Worm (Caenorhabditis elegans) whole organism, late embryonic: ENCODE data around the gene ZK809.5.

Experiments
- C08G9.2 ChIP-seq: sonication (generic microtip); optimal IDR thresholded peaks from 2 replicates; lab custom pipeline; 2016; ENCODE audit warnings: mild to moderate bottlenecking, missing genetic modification characterization, moderate library complexity, missing compliant biosample characterization
- K02D7.2 ChIP-seq: sonication (generic microtip); optimal IDR thresholded peaks from 2 replicates; lab custom pipeline; 2017; ENCODE audit warnings: mild to moderate bottlenecking, missing genetic modification characterization, missing compliant biosample characterization
- K09A11.1 ChIP-seq: sonication (generic microtip); optimal IDR thresholded peaks from 2 replicates; lab custom pipeline; 2017; ENCODE audit warnings: antibody characterized with exemption, mild to moderate bottlenecking, missing genetic modification characterization, missing compliant biosample characterization; ENCODE audit not compliant: insufficient read depth
- T23F11.4 ChIP-seq: fragments of 200-800 bp; sonication (Bioruptor generic); optimal IDR thresholded peaks from 2 replicates; lab custom pipeline; 2018; ENCODE audit warnings: mild to moderate bottlenecking, missing genetic modification characterization, missing compliant biosample characterization
- Y22D7AL.16 ChIP-seq: sonication (generic microtip); optimal IDR thresholded peaks from 2 replicates; lab custom pipeline; 2016; ENCODE audit warnings: missing genetic modification characterization, missing compliant biosample characterization
- ahr-1 ChIP-seq: sonication (generic microtip); optimal IDR thresholded peaks from 2 replicates; lab custom pipeline; 2016; ENCODE audit warnings: missing genetic modification characterization, missing compliant biosample characterization
- ama-1 ChIP-seq: fragments of 150-350 bp; optimal IDR thresholded peaks from 2 replicates; lab custom pipeline; 2014
- ceh-14 ChIP-seq: sonication (generic microtip); optimal IDR thresholded peaks from 2 replicates; lab custom pipeline; 2016; ENCODE audit warnings: missing genotype, missing genetic modification characterization, missing compliant biosample characterization
- ceh-18 ChIP-seq: sonication (generic microtip); optimal IDR thresholded peaks from 2 replicates; lab custom pipeline; 2016; ENCODE audit warnings: missing genetic modification characterization, missing compliant biosample characterization
- ceh-2 ChIP-seq: sonication (generic microtip); optimal IDR thresholded peaks from 2 replicates; lab custom pipeline; 2016; ENCODE audit warnings: missing genotype, missing genetic modification characterization, missing compliant biosample characterization
- ceh-22 ChIP-seq: sonication (generic microtip); optimal IDR thresholded peaks from 2 replicates; lab custom pipeline; 2017; ENCODE audit warnings: missing biosample characterization, missing genetic modification characterization
- ceh-24 ChIP-seq: sonication (generic microtip); optimal IDR thresholded peaks from 2 replicates; lab custom pipeline; 2016; ENCODE audit warnings: mild to moderate bottlenecking, missing genetic modification characterization, missing compliant biosample characterization
- ceh-34 ChIP-seq: sonication (generic microtip); optimal IDR thresholded peaks from 2 replicates; lab custom pipeline; 2016; ENCODE audit warnings: mild to moderate bottlenecking, missing genetic modification characterization, missing compliant biosample characterization
- ceh-6 ChIP-seq: fragments of 200-800 bp; sonication (Bioruptor generic); optimal IDR thresholded peaks from 2 replicates; lab custom pipeline; 2018; ENCODE audit warnings: mild to moderate bottlenecking, missing genetic modification characterization, missing compliant biosample characterization
- ceh-9 ChIP-seq: sonication (generic microtip); optimal IDR thresholded peaks from 2 replicates; lab custom pipeline; 2016; ENCODE audit warnings: mild to moderate bottlenecking, missing genetic modification characterization, inconsistent platforms, missing compliant biosample characterization
- che-1 ChIP-seq: sonication (generic microtip); optimal IDR thresholded peaks from 2 replicates; lab custom pipeline; 2016; ENCODE audit warnings: mild to moderate bottlenecking, missing genetic modification characterization, missing compliant biosample characterization
- fax-1 ChIP-seq: sonication (generic microtip); optimal IDR thresholded peaks from 2 replicates; lab custom pipeline; 2016; ENCODE audit warnings: missing genotype, missing genetic modification characterization, missing compliant biosample characterization
- fkh-10 ChIP-seq: fragments of 150-350 bp; optimal IDR thresholded peaks from 2 replicates; lab custom pipeline; 2014; ENCODE audit warnings: missing biosample characterization, missing genetic modification reagents, missing genetic modification characterization
- fkh-6 ChIP-seq: sonication (generic microtip); optimal IDR thresholded peaks from 2 replicates; lab custom pipeline; 2016; ENCODE audit warnings: missing genetic modification characterization, missing compliant biosample characterization
- hlh-13 ChIP-seq: fragments of 200-800 bp; sonication (Bioruptor generic); optimal IDR thresholded peaks from 2 replicates; lab custom pipeline; 2018; ENCODE audit warnings: mild to moderate bottlenecking, missing genetic modification characterization, missing compliant biosample characterization
- hlh-30 ChIP-seq: sonication (generic microtip); optimal IDR thresholded peaks from 2 replicates; lab custom pipeline; 2017; ENCODE audit warnings: antibody characterized with exemption, missing genetic modification characterization, missing compliant biosample characterization; ENCODE audit not compliant: insufficient read depth
- hlh-6 ChIP-seq: sonication (generic microtip); optimal IDR thresholded peaks from 2 replicates; lab custom pipeline; 2016; ENCODE audit warnings: missing genotype, missing genetic modification characterization, missing compliant biosample characterization
- hlh-8 ChIP-seq: sonication (generic microtip); optimal IDR thresholded peaks from 2 replicates; lab custom pipeline; 2016; ENCODE audit warnings: missing genotype, missing genetic modification characterization, missing compliant biosample characterization
- lin-11 ChIP-seq: fragments of 200-800 bp; sonication (Bioruptor generic); optimal IDR thresholded peaks from 2 replicates; lab custom pipeline; 2018; ENCODE audit warnings: mild to moderate bottlenecking, missing genetic modification characterization, missing compliant biosample characterization
- nhr-11 ChIP-seq: fragments of 150-350 bp; optimal IDR thresholded peaks from 2 replicates; lab custom pipeline; 2014; ENCODE audit warnings: missing biosample characterization, missing genetic modification characterization
- odd-2 ChIP-seq: sonication (generic microtip); optimal IDR thresholded peaks from 2 replicates; lab custom pipeline; 2017; ENCODE audit warnings: antibody characterized with exemption, mild to moderate bottlenecking, missing genetic modification characterization, missing compliant biosample characterization
- pat-9 ChIP-seq: fragments of 200-800 bp; sonication (Bioruptor generic); optimal IDR thresholded peaks from 2 replicates; lab custom pipeline; 2018; ENCODE audit warnings: mild to moderate bottlenecking, missing genetic modification characterization, moderate library complexity, missing compliant biosample characterization
- pax-1 ChIP-seq: fragments of 150-350 bp; optimal IDR thresholded peaks from 2 replicates; lab custom pipeline; 2014; ENCODE audit warnings: missing biosample characterization, missing genetic modification characterization
- pha-2 ChIP-seq: sonication (generic microtip); optimal IDR thresholded peaks from 2 replicates; lab custom pipeline; 2017; ENCODE audit warnings: mild to moderate bottlenecking, missing genetic modification characterization, missing compliant biosample characterization
- pha-4 ChIP-seq: fragments of 150-350 bp; optimal IDR thresholded peaks from 2 replicates; lab custom pipeline; 2018; ENCODE audit warnings: missing biosample characterization, missing genetic modification reagents, missing genetic modification characterization
- pqm-1 ChIP-seq: sonication (generic microtip); optimal IDR thresholded peaks from 2 replicates; lab custom pipeline; 2016; ENCODE audit warnings: missing genetic modification characterization, missing compliant biosample characterization
- pros-1 ChIP-seq: fragments of 150-350 bp; optimal IDR thresholded peaks from 2 replicates; lab custom pipeline; 2014; ENCODE audit warnings: missing biosample characterization, missing genetic modification reagents, missing genetic modification characterization
- ref-2 ChIP-seq: sonication (generic microtip); optimal IDR thresholded peaks from 2 replicates; lab custom pipeline; 2016; ENCODE audit warnings: missing genetic modification characterization, missing compliant biosample characterization
- rnt-1 ChIP-seq: sonication (generic microtip); optimal IDR thresholded peaks from 2 replicates; lab custom pipeline; 2016; ENCODE audit warnings: missing genetic modification characterization, missing compliant biosample characterization
- sox-2 ChIP-seq: fragments of 200-800 bp; sonication (Bioruptor generic); IDR thresholded peaks from 2 replicates; pipeline ENCODE4 v1.3.6; 2022; ENCODE audit warnings: missing genetic modification reagents, missing genetic modification characterization, missing compliant biosample characterization
- syd-9 ChIP-seq: sonication (generic microtip); optimal IDR thresholded peaks from 2 replicates; lab custom pipeline; 2016; ENCODE audit warnings: mild to moderate bottlenecking, missing genetic modification characterization, moderate library complexity, missing compliant biosample characterization
- tbx-2 ChIP-seq: sonication (generic microtip); optimal IDR thresholded peaks from 2 replicates; lab custom pipeline; 2016; ENCODE audit warnings: missing genetic modification characterization, missing compliant biosample characterization
- tbx-7 ChIP-seq: sonication (generic microtip); optimal IDR thresholded peaks from 2 replicates; lab custom pipeline; 2016; ENCODE audit warnings: missing genotype, missing genetic modification characterization, missing compliant biosample characterization
- unc-3 ChIP-seq, 2 experiments: fragments of 200-800 bp in 1 of 2; sonication (Bioruptor generic) in 1 of 2; sonication (generic microtip) in 1 of 2; conservative IDR thresholded peaks in 1 of 2; optimal IDR thresholded peaks in 1 of 2; 2 replicates each; pipeline versions ENCODE4 v1.3.6 to Lab custom; 2016 to 2022; ENCODE audit warnings: missing compliant biosample characterization in 2 of 2, missing genetic modification characterization in 2 of 2, missing genetic modification reagents in 1 of 2
- unc-42 ChIP-seq: sonication (generic microtip); optimal IDR thresholded peaks from 2 replicates; lab custom pipeline; 2016; ENCODE audit warnings: missing genotype, missing genetic modification characterization, missing compliant biosample characterization
- unc-86 ChIP-seq: sonication (generic microtip); optimal IDR thresholded peaks from 2 replicates; lab custom pipeline; 2016; ENCODE audit warnings: missing genetic modification characterization, missing compliant biosample characterization
- zip-5 ChIP-seq: sonication (generic microtip); optimal IDR thresholded peaks from 2 replicates; lab custom pipeline; 2016; ENCODE audit warnings: missing genetic modification characterization, missing compliant biosample characterization
- ztf-16 ChIP-seq: sonication (generic microtip); optimal IDR thresholded peaks from 2 replicates; lab custom pipeline; 2017; ENCODE audit warnings: missing genetic modification characterization, missing compliant biosample characterization

ZK809.5 gene

DNA sequence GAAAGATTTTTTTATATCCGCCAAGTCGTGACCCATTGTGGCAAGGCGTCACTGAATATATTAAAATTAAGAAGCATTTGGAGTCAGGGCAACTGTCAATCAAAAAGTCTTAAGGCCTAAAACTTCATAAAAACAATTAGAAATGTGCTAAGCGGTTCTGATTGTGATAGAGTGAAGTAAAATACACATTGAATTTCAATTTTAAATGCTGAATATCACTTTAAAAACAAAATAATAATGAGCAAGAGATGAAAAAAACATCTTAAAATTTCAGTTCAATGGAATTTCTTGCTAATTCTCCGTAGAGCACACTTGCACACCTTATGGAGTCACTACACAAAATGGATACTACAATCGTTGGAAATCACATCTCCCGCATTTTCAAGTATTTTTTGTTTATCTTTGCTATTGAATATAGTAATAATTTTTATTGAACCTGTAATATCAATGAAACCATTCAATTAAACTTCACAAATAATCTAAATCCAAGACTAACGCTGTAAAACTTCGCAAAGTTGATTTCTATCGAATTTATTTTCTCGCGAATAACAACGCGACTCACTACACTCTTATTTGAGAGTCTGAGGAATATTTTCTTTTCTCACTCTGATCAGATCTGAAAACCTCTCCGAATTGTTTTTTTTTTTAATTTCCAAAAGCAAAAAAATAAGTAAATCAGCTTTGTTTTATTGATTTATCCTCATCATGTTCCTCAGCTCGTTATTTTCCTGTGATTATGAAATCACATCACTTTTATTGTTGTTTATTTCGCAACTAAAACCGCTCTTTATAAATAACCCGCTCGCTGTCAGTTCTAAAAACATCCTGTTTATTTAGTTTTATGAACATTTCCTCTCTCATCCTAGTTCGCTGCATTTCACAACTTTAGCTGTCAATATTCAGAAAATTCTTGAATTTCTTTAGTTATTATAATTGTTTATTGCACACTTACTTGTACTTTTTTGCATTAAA lies 20.8 kb upstream of the ZK809.5 start, which contains the start of gene mars-1 (continued):
- TF ChIP-seq unc-42 (tag; lab: Kevin White, UChicago) (peak; percentile 60), ceh-14 (tag; lab: Kevin White, UChicago) (peak; percentile 62), pros-1 (no peak), ceh-24 (tag; lab: Kevin White, UChicago) (no peak), ceh-9 (tag; lab: Kevin White, UChicago) (no peak), ztf-16 (tag; lab: Kevin White, UChicago) (no peak), pqm-1 (peak; percentile 64), hlh-6 (tag; lab: Kevin White, UChicago) (no peak), ceh-22 (tag; lab: Kevin White, UChicago) (no peak), zip-5 (tag; lab: Kevin White, UChicago) (peak; percentile 93), C08G9.2 (tag; lab: Kevin White, UChicago) (peak; percentile 85), ceh-2 (tag; lab: Kevin White, UChicago) (peak; percentile 82), K02D7.2 (tag; lab: Kevin White, UChicago) (no peak), ceh-18 (tag; lab: Kevin White, UChicago) (peak; percentile 50), sox-2 (GFP tag; lab: Robert Waterston, UW) (no peak), nhr-11 (tag; lab: Kevin White, UChicago) (no peak), hlh-8 (tag; lab: Kevin White, UChicago) (peak; percentile 51), unc-3 (GFP tag; conservative IDR thresholded peaks at IDR 0.05; lab: Robert Waterston, UW) (no peak), unc-3 (tag; optimal IDR thresholded peaks at IDR 0.05; lab: Kevin White, UChicago) (peak; percentile 60), ahr-1 (tag; lab: Kevin White, UChicago) (peak; percentile 53), pax-1 (tag; lab: Kevin White, UChicago) (no peak), syd-9 (tag; lab: Kevin White, UChicago) (peak; percentile 32), unc-86 (tag; lab: Kevin White, UChicago) (peak; percentile 57), hlh-30 (tag; lab: Kevin White, UChicago) (no peak), pat-9 (no peak), lin-11 (no peak), pha-2 (tag; lab: Kevin White, UChicago) (no peak), fkh-6 (tag; lab: Kevin White, UChicago) (no peak), che-1 (no peak), ama-1 (no peak), tbx-7 (tag; lab: Kevin White, UChicago) (peak; percentile 79), K09A11.1 (tag; lab: Kevin White, UChicago) (no peak), T23F11.4 (GFP tag; lab: Kevin White, UChicago) (no peak), Y22D7AL.16 (tag; lab: Kevin White, UChicago) (no peak), odd-2 (no peak), ceh-34 (tag; lab: Kevin White, UChicago) (peak; percentile 76), fkh-10 (GFP tag; lab: Kevin White, UChicago) (no peak), tbx-2 (peak; percentile 80), ref-2 (tag; lab: Kevin White, UChicago) (peak; percentile 37), pha-4 (tag; lab: Kevin White, UChicago) (no peak), rnt-1 (tag; lab: Kevin White, UChicago) (peak; percentile 49), ceh-6 (GFP tag; lab: Kevin White, UChicago) (no peak), fax-1 (tag; lab: Kevin White, UChicago) (peak; percentile 72), hlh-13 (GFP tag; lab: Kevin White, UChicago) (no peak)
